Worm (Caenorhabditis elegans): ENCODE measurements around the gene F10E9.2.

The F10E9.2 gene

ce11 chrIII:8291268-8292032 lies 21.0 kb upstream of the F10E9.2 start (continued):
- TF ChIP-seq lin-1 (GFP tag; IDR thresholded peaks at IDR 0.05) (no peak), nhr-77 (tag; optimal IDR thresholded peaks at IDR 0.05) (no peak), dve-1 (tag; optimal IDR thresholded peaks at IDR 0.05; ENCODE audit: insufficient read depth) (peak; percentile 74), ceh-62 (tag; optimal IDR thresholded peaks at IDR 0.05) (no peak), gei-8 (GFP tag; optimal IDR thresholded peaks at IDR 0.05) (no peak), F44E2.7 (GFP tag; IDR thresholded peaks at IDR 0.05) (no peak)

- peak; percentile 31 for TF ChIP-seq mxl-3 (GFP tag; optimal IDR thresholded peaks at IDR 0.05)
- no peak for TF ChIP-seq dmd-9 (GFP tag; IDR thresholded peaks at IDR 0.05)
- peak; percentile 93 for TF ChIP-seq dmd-6 (GFP tag; IDR thresholded peaks at IDR 0.05)
- TF ChIP-seq nhr-237 (tag; optimal IDR thresholded peaks at IDR 0.05), result no peak
- TF ChIP-seq dve-1 (tag; optimal IDR thresholded peaks at IDR 0.05; ENCODE audit: insufficient read depth), result peak; percentile 7
- TF ChIP-seq nhr-28 (tag; optimal IDR thresholded peaks at IDR 0.05), result peak; percentile 3
- TF ChIP-seq mes-2 (tag; optimal IDR thresholded peaks at IDR 0.05; ENCODE audit: poor library complexity, severe bottlenecking), result peak; percentile 1
- TF ChIP-seq daf-8 (GFP tag; IDR thresholded peaks at IDR 0.05), result no peak
- peak; percentile 32 for TF ChIP-seq hlh-11 (tag; optimal IDR thresholded peaks at IDR 0.05)
- TF ChIP-seq F37D6.2 (tag; optimal IDR thresholded peaks at IDR 0.05), result no peak
- no peak for TF ChIP-seq daf-16 (GFP tag; optimal IDR thresholded peaks at IDR 0.05)
- TF ChIP-seq daf-16 (tag; optimal IDR thresholded peaks at IDR 0.05), result no peak
- TF ChIP-seq gei-8 (GFP tag; optimal IDR thresholded peaks at IDR 0.05), result no peak
- peak; percentile 30 for TF ChIP-seq aha-1 (tag)
- TF ChIP-seq lim-7 (GFP tag; IDR thresholded peaks at IDR 0.05), result no peak
- TF ChIP-seq Y75B8A.6 (GFP tag; IDR thresholded peaks at IDR 0.05), result no peak
- TF ChIP-seq pha-4 (GFP tag; IDR thresholded peaks at IDR 0.05), result no peak
- no peak for TF ChIP-seq pha-4 (tag; optimal IDR thresholded peaks at IDR 0.05)
- no peak for TF ChIP-seq pqm-1 (tag; optimal IDR thresholded peaks at IDR 0.05)
Observed at ce11 chrIII:8293260-8293659, 19.2 kb upstream of the F10E9.2 start.

- no peak for TF ChIP-seq daf-16 (GFP tag; optimal IDR thresholded peaks at IDR 0.05)
- TF ChIP-seq daf-16 (tag; optimal IDR thresholded peaks at IDR 0.05), result peak; percentile 36
- TF ChIP-seq mxl-2 (GFP tag; conservative IDR thresholded peaks at IDR 0.05), result no peak
- TF ChIP-seq aha-1 (tag), result peak; percentile 88
- no peak for TF ChIP-seq R02D3.7 (tag; optimal IDR thresholded peaks at IDR 0.05)
- TF ChIP-seq mes-2 (tag; optimal IDR thresholded peaks at IDR 0.05; ENCODE audit: poor library complexity, severe bottlenecking), result no peak
- no peak for TF ChIP-seq Y48G9A.11 (GFP tag; IDR thresholded peaks at IDR 0.05)
- no peak for TF ChIP-seq jun-1 (tag; optimal IDR thresholded peaks at IDR 0.05)
- no peak for TF ChIP-seq ama-1 (optimal IDR thresholded peaks at IDR 0.05)
- TF ChIP-seq php-3 (GFP tag; IDR thresholded peaks at IDR 0.05), result peak; percentile 58; the same call in 1 of the 2 replicates
- TF ChIP-seq unc-62 (GFP tag; optimal IDR thresholded peaks at IDR 0.05 in 1 of 2), result peak in 1 of 2 experiments; percentile 54
- TF ChIP-seq unc-62 (tag; optimal IDR thresholded peaks at IDR 0.05), result no peak
- TF ChIP-seq hlh-11 (tag; optimal IDR thresholded peaks at IDR 0.05), result peak; percentile 1
- no peak for TF ChIP-seq lin-38 (GFP tag; IDR thresholded peaks at IDR 0.05)
Observed at ce11 chrIII:8298216-8298920, 14.1 kb upstream of the F10E9.2 start.

- TF ChIP-seq ama-1 (optimal IDR thresholded peaks at IDR 0.05), result no peak
- no peak for TF ChIP-seq spr-3 (GFP tag; optimal IDR thresholded peaks at IDR 0.05)
- TF ChIP-seq lim-7 (GFP tag; IDR thresholded peaks at IDR 0.05), result no peak
- no peak for TF ChIP-seq nhr-111 (GFP tag; optimal IDR thresholded peaks at IDR 0.05)
- TF ChIP-seq ZK337.2 (GFP tag; IDR thresholded peaks at IDR 0.05), result no peak
- no peak for TF ChIP-seq mep-1 (tag; optimal IDR thresholded peaks at IDR 0.05)
- no peak for TF ChIP-seq dmd-8 (GFP tag; IDR thresholded peaks at IDR 0.05)
- no peak for TF ChIP-seq ztf-7 (tag; optimal IDR thresholded peaks at IDR 0.05)
- no peak for TF ChIP-seq lir-3 (tag; optimal IDR thresholded peaks at IDR 0.05)
- TF ChIP-seq tra-1 (GFP tag; IDR thresholded peaks at IDR 0.05), result no peak
- TF ChIP-seq T20F7.1 (GFP tag; optimal IDR thresholded peaks at IDR 0.05), result no peak
- no peak for TF ChIP-seq nhr-77 (tag; optimal IDR thresholded peaks at IDR 0.05)
- no peak for TF ChIP-seq daf-16 (GFP tag; optimal IDR thresholded peaks at IDR 0.05)
- TF ChIP-seq daf-16 (tag; optimal IDR thresholded peaks at IDR 0.05), result no peak
- no peak for TF ChIP-seq fkh-10 (GFP tag; optimal IDR thresholded peaks at IDR 0.05)
- no peak for TF ChIP-seq mdl-1 (tag; optimal IDR thresholded peaks at IDR 0.05)
- TF ChIP-seq aha-1 (tag), result no peak
Observed at ce11 chrIII:8299078-8299587, 13.4 kb upstream of the F10E9.2 start.

Data from whole organism, L4 larva.